Worm (Caenorhabditis elegans): Measurements from ENCODE around the gene Y47D7A.3.

Gene Y47D7A.3

DNA sequence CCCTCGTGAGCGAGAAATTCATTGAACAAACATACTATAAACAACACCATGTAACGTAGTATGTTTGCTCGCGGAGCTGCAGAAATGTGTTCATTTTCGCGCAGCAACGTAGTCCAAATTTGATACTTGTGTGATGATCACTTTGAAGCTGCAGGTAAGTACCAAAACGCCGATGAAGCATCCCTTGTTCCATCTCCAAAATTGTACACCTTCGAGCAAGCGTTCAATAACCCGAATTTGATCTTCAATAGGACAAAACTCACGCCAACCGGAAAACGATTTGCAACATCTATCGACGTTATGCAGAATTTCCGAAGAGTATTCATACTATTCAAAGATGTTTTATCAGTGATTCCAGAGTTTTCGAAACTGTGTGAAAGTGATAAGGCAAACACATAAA lies at the start of gene Y47D7A.3:
Y47D7A.3 (plus strand) TSS at position 301 of the 400 bp plus-strand sequence.
- no peak for TF ChIP-seq nhr-25 (tag; optimal IDR thresholded peaks at IDR 0.05)

DNA sequence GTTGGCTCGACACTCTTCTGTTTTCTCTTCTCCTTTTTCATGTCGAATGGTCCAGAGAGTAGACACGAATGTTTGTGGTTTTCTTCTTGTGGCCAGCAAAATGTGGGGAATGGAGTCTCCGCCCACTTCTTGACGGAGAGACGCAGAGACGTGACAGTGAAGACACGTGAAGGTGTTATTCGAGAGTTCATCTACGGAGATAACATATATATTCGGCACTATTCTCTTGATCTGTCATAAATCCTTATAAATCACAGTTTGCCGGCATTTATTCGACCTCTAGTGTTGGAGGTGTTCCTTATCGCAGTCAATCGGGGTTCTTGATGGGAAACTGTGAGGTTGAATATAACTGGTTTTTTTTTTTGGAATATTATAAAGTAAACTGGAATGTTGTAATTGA lies 49.2 kb upstream of the Y47D7A.3 start, which contains the start of gene F32D1.3:
F32D1.3 (minus strand) TSS at position 65 of the 400 bp plus-strand sequence.
- TF ChIP-seq lin-39 (tag; optimal IDR thresholded peaks at IDR 0.05): no peak
- TF ChIP-seq nhr-28 (tag; optimal IDR thresholded peaks at IDR 0.05): no peak
- TF ChIP-seq nhr-23 (tag; optimal IDR thresholded peaks at IDR 0.05): peak; percentile 44
- no peak for TF ChIP-seq aly-2 (tag; optimal IDR thresholded peaks at IDR 0.05)
- no peak for TF ChIP-seq mml-1 (tag; optimal IDR thresholded peaks at IDR 0.05)
- TF ChIP-seq nhr-67 (tag; optimal IDR thresholded peaks at IDR 0.05): no peak
- TF ChIP-seq nhr-25 (tag; optimal IDR thresholded peaks at IDR 0.05): peak; percentile 34
- no peak for TF ChIP-seq tbx-2 (tag; optimal IDR thresholded peaks at IDR 0.05)
- TF ChIP-seq elt-2 (tag; optimal IDR thresholded peaks at IDR 0.05): no peak
- peak; percentile 80 for TF ChIP-seq elt-1 (tag; optimal IDR thresholded peaks at IDR 0.05)

DNA sequence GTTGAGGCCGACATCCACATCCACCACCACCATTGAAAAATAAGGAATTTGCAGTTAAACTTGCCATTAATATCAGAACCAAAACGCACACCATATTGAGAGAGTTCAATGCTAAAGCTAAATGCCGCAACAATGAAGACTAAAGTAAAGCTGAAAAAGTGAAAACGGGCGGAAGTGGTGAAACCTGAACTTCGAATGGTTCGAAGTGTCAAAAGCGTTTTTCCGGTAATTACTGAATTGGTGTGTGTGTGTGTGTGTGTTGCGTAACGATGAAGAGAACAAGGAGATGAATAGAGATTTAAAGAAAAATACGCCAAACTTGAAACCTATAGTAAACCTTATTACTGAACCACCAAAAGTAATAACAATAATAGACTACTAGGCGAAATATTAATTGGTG lies 46.2 kb upstream of the Y47D7A.3 start, which contains the start of gene grl-13:
grl-13 (minus strand) TSS at position 101 of the 400 bp plus-strand sequence.
- TF ChIP-seq snpc-4 (tag; optimal IDR thresholded peaks at IDR 0.05): no peak
- no peak for TF ChIP-seq nhr-28 (tag; optimal IDR thresholded peaks at IDR 0.05)
- TF ChIP-seq ceh-82 (tag; optimal IDR thresholded peaks at IDR 0.05): no peak
- TF ChIP-seq ceh-16 (tag; optimal IDR thresholded peaks at IDR 0.05): no peak
- TF ChIP-seq elt-3 (tag; optimal IDR thresholded peaks at IDR 0.05): no peak
- TF ChIP-seq ZK546.5 (tag; optimal IDR thresholded peaks at IDR 0.05): no peak
- no peak for TF ChIP-seq mml-1 (tag; optimal IDR thresholded peaks at IDR 0.05)
- TF ChIP-seq egl-5 (tag; optimal IDR thresholded peaks at IDR 0.05): no peak
- no peak for TF ChIP-seq eor-1 (tag; optimal IDR thresholded peaks at IDR 0.05)
- TF ChIP-seq lsy-12 (tag; optimal IDR thresholded peaks at IDR 0.05): no peak
- no peak for TF ChIP-seq tbx-2 (tag; optimal IDR thresholded peaks at IDR 0.05)
- no peak for TF ChIP-seq hmg-11 (tag; optimal IDR thresholded peaks at IDR 0.05)
- TF ChIP-seq ama-1 (optimal IDR thresholded peaks at IDR 0.05): no peak
- TF ChIP-seq nhr-12 (tag; optimal IDR thresholded peaks at IDR 0.05): no peak
- TF ChIP-seq elt-2 (tag; optimal IDR thresholded peaks at IDR 0.05): no peak
- no peak for TF ChIP-seq ztf-4 (tag; optimal IDR thresholded peaks at IDR 0.05)
- no peak for TF ChIP-seq lin-39 (tag; optimal IDR thresholded peaks at IDR 0.05)

DNA sequence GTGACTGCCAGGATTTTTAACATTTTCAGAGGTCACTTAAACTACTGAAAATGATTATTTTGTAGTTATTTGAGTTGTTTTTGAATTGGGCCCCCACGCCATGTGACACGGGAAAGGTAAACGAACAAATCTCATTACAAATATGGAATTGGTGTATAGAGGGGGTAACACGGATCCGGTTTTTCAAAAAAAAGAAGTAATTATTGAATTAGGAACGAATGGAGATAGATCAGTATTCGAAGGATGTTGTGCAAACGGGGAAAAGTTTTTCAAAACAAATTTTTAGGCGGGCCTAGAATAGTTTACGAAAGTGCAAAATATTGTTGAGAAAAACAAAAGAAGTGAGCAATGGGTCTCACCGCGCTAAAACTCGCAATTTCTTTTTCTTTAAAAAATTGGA lies 44.3 kb upstream of the Y47D7A.3 start, which contains the start of gene F32D1.11:
F32D1.11 (minus strand) TSS at position 101 of the 400 bp plus-strand sequence.
- TF ChIP-seq elt-2 (tag; optimal IDR thresholded peaks at IDR 0.05) (no peak), pqm-1 (tag; optimal IDR thresholded peaks at IDR 0.05) (no peak), fkh-2 (tag; optimal IDR thresholded peaks at IDR 0.05) (no peak), nhr-23 (tag; optimal IDR thresholded peaks at IDR 0.05) (no peak), R02D3.7 (tag; optimal IDR thresholded peaks at IDR 0.05) (no peak), ceh-9 (tag; optimal IDR thresholded peaks at IDR 0.05) (no peak), fos-1 (tag; optimal IDR thresholded peaks at IDR 0.05) (no peak), eor-1 (tag; optimal IDR thresholded peaks at IDR 0.05) (no peak), nhr-67 (tag; optimal IDR thresholded peaks at IDR 0.05) (no peak), zag-1 (tag; optimal IDR thresholded peaks at IDR 0.05) (no peak), lin-39 (tag; optimal IDR thresholded peaks at IDR 0.05) (no peak), ztf-4 (tag; optimal IDR thresholded peaks at IDR 0.05) (no peak)

DNA sequence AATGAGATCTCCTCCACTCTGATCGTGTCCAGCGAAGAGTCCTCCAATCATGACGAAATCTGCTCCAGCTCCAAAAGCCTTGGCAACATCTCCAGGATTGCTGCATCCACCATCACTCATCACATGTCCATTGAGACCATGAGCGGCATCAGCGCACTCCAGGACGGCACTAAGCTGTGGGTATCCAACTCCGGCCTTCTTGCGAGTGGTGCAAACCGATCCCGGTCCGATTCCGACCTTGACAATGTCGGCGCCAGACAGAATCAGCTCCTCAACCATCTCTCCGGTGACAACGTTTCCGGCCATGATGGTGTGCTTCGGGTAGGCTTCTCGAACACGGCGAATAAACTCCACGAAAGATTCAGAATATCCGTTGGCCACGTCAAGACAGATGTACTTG lies 40.2 kb upstream of the Y47D7A.3 start:
- TF ChIP-seq nfya-1 (tag; optimal IDR thresholded peaks at IDR 0.05; ENCODE audit: insufficient read depth): no peak
- no peak for TF ChIP-seq tbx-2 (tag; optimal IDR thresholded peaks at IDR 0.05)
- no peak for TF ChIP-seq ZK546.5 (tag; optimal IDR thresholded peaks at IDR 0.05)
- no peak for TF ChIP-seq daf-12 (tag; optimal IDR thresholded peaks at IDR 0.05)
- no peak for TF ChIP-seq ceh-9 (tag; optimal IDR thresholded peaks at IDR 0.05)
- no peak for TF ChIP-seq lin-39 (tag; optimal IDR thresholded peaks at IDR 0.05)
- TF ChIP-seq fkh-10 (GFP tag; optimal IDR thresholded peaks at IDR 0.05): no peak
- no peak for TF ChIP-seq ceh-28 (tag; optimal IDR thresholded peaks at IDR 0.05)
- TF ChIP-seq snpc-4 (tag; optimal IDR thresholded peaks at IDR 0.05): no peak
- TF ChIP-seq mdl-1 (tag; optimal IDR thresholded peaks at IDR 0.05): no peak
- no peak for TF ChIP-seq zag-1 (tag; optimal IDR thresholded peaks at IDR 0.05)
- no peak for TF ChIP-seq fos-1 (tag; optimal IDR thresholded peaks at IDR 0.05)
- no peak for TF ChIP-seq jun-1 (tag; optimal IDR thresholded peaks at IDR 0.05)
- TF ChIP-seq nhr-25 (tag; optimal IDR thresholded peaks at IDR 0.05): no peak
- no peak for TF ChIP-seq nhr-76 (tag; optimal IDR thresholded peaks at IDR 0.05)
- no peak for TF ChIP-seq egl-27 (tag; optimal IDR thresholded peaks at IDR 0.05)
- no peak for TF ChIP-seq ztf-11 (tag; optimal IDR thresholded peaks at IDR 0.05)
- TF ChIP-seq elt-1 (tag; optimal IDR thresholded peaks at IDR 0.05): no peak
- TF ChIP-seq nhr-28 (tag; optimal IDR thresholded peaks at IDR 0.05): no peak
- TF ChIP-seq elt-2 (tag; optimal IDR thresholded peaks at IDR 0.05): no peak

Measured in whole organism, L3 larva.